Worm (Caenorhabditis elegans): ENCODE results near the gene C38D4.7.

DNA sequence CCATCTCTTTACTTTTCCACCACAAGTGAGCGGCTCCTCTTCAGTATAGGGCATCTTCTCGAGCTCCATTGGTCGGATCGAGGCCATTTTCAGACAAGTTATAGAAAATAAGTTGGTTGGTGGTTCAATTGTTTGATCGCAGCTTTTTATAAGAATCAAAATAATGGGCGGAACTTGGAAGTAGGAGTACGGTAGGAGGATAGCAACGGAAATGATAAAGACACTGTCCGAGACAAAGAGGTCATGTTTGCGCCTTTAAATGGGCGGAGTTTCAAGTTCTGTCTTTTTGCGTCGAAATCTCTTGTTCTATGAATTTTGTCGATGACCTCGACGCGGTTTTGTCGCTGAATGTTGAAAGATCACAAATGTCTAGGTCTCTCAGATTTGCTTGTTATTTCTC is 11.0 kb upstream of the C38D4.7 start, which contains the start of gene F26A1.8:
- TF ChIP-seq tbx-8 (GFP tag; optimal IDR thresholded peaks at IDR 0.05): no peak
- no peak for TF ChIP-seq nhr-12 (tag; optimal IDR thresholded peaks at IDR 0.05)
- no peak for TF ChIP-seq elt-3 (tag; optimal IDR thresholded peaks at IDR 0.05)
- TF ChIP-seq unc-62 (GFP tag; optimal IDR thresholded peaks at IDR 0.05): no peak
- no peak for TF ChIP-seq sem-2 (GFP tag; optimal IDR thresholded peaks at IDR 0.05)
- no peak for TF ChIP-seq pha-4 (tag; optimal IDR thresholded peaks at IDR 0.05)
- no peak for TF ChIP-seq cnd-1 (tag; optimal IDR thresholded peaks at IDR 0.05)
